Worm (Caenorhabditis elegans): Measurements from ENCODE around the gene E02C12.9.

E02C12.9 gene

DNA sequence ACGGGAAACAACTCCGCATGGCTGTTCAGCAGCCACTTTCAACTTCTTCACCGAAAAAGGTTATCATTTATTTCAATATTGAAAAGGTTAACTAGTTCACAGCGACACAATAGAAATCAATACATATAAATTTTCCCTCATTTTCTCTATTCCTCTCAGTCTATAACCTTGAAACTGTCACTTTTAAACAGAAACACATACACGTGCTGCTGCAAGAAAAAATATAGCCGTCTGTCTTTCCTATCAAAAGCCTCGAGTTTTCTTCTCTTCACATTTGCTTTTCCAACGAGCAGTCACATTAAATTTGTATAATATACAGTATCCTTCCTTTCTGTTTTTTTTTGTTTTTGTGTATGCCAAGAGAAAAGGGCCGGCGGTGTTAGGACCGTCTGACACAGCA lies 51.1 kb downstream of the E02C12.9 start (continued):
- TF ChIP-seq pax-3 (tag; optimal IDR thresholded peaks at IDR 0.05): no peak
- TF ChIP-seq nhr-237 (tag; optimal IDR thresholded peaks at IDR 0.05): no peak
- no peak for TF ChIP-seq isw-1 (GFP tag; IDR thresholded peaks at IDR 0.05)
- TF ChIP-seq hlh-4 (tag; optimal IDR thresholded peaks at IDR 0.05): no peak
- TF ChIP-seq fos-1 (tag; optimal IDR thresholded peaks at IDR 0.05): no peak
- no peak for TF ChIP-seq sptf-1 (tag; optimal IDR thresholded peaks at IDR 0.05)
- TF ChIP-seq nhr-20 (tag; optimal IDR thresholded peaks at IDR 0.05): peak; percentile 3
- no peak for TF ChIP-seq nhr-84 (tag; optimal IDR thresholded peaks at IDR 0.05)
- peak; percentile 35 for TF ChIP-seq lin-14 (GFP tag; optimal IDR thresholded peaks at IDR 0.05)
- TF ChIP-seq unc-86 (tag; optimal IDR thresholded peaks at IDR 0.05): no peak
- TF ChIP-seq Y116A8C.19 (tag; optimal IDR thresholded peaks at IDR 0.05; ENCODE audit: borderline replicate concordance): no peak
- TF ChIP-seq egl-13 (tag; optimal IDR thresholded peaks at IDR 0.05): no peak
- no peak for TF ChIP-seq fkh-10 (GFP tag; optimal IDR thresholded peaks at IDR 0.05)
- no peak for TF ChIP-seq nhr-77 (tag; optimal IDR thresholded peaks at IDR 0.05)
- no peak for TF ChIP-seq ztf-4 (tag; optimal IDR thresholded peaks at IDR 0.05)
- no peak for TF ChIP-seq C04F5.9 (tag; optimal IDR thresholded peaks at IDR 0.05)
- no peak for TF ChIP-seq lin-13 (GFP tag; optimal IDR thresholded peaks at IDR 0.05)
- no peak for TF ChIP-seq F16B12.6 (tag; optimal IDR thresholded peaks at IDR 0.05)
- no peak for TF ChIP-seq nhr-71 (tag; optimal IDR thresholded peaks at IDR 0.05)

All from whole organism, L1 larva.